Fruit fly (Drosophila melanogaster): Measurements from ENCODE around the gene CG14930.

Gene CG14930

dm6 chr2L:11521185-11521584, at the start of gene CG14930:
CG14930 (minus strand) TSS chr2L:11521285.
- TF ChIP-seq CG33017 (tag; optimal IDR thresholded peaks at IDR 0.05): no peak
- no peak for TF ChIP-seq kay (GFP tag; ENCODE audit: borderline replicate concordance)
- TF ChIP-seq Clk (GFP tag; optimal IDR thresholded peaks at IDR 0.05): no peak
- TF ChIP-seq toe (GFP tag; optimal IDR thresholded peaks at IDR 0.05): no peak
- TF ChIP-seq cic (GFP tag; optimal IDR thresholded peaks at IDR 0.05): no peak
- no peak for TF ChIP-seq pad (GFP tag; optimal IDR thresholded peaks at IDR 0.05)
- no peak for TF ChIP-seq Mnt (GFP tag; optimal IDR thresholded peaks at IDR 0.05)
- no peak for TF ChIP-seq cnc (optimal IDR thresholded peaks at IDR 0.05)
- no peak for TF ChIP-seq Crg-1 (GFP tag; optimal IDR thresholded peaks at IDR 0.05)
- no peak for TF ChIP-seq CG14711 (tag; optimal IDR thresholded peaks at IDR 0.05)
- no peak for TF ChIP-seq CG1620 (GFP tag; optimal IDR thresholded peaks at IDR 0.05)
- no peak for TF ChIP-seq CG11617 (GFP tag; optimal IDR thresholded peaks at IDR 0.05)
- no peak for TF ChIP-seq CG5204 (GFP tag; optimal IDR thresholded peaks at IDR 0.05)
- TF ChIP-seq CG12768 (GFP tag; optimal IDR thresholded peaks at IDR 0.05): no peak

dm6 chr2L:11553825-11554224, 32.7 kb upstream of the CG14930 start:
- TF ChIP-seq CG7045 (GFP tag; optimal IDR thresholded peaks at IDR 0.05) (no peak), toe (GFP tag; optimal IDR thresholded peaks at IDR 0.05) (no peak), cic (GFP tag; optimal IDR thresholded peaks at IDR 0.05) (no peak)

- TF ChIP-seq bab1 (GFP tag; optimal IDR thresholded peaks at IDR 0.05): no peak
- TF ChIP-seq tj (GFP tag; optimal IDR thresholded peaks at IDR 0.05): no peak
- TF ChIP-seq CG5204 (GFP tag; optimal IDR thresholded peaks at IDR 0.05): no peak
- no peak for TF ChIP-seq pad (GFP tag; optimal IDR thresholded peaks at IDR 0.05)
- no peak for TF ChIP-seq CG11617 (GFP tag; optimal IDR thresholded peaks at IDR 0.05)
- no peak for TF ChIP-seq cnc (optimal IDR thresholded peaks at IDR 0.05)
- TF ChIP-seq cic (GFP tag; optimal IDR thresholded peaks at IDR 0.05): no peak
- no peak for TF ChIP-seq Clk (GFP tag; optimal IDR thresholded peaks at IDR 0.05)
- no peak for TF ChIP-seq Crg-1 (GFP tag; optimal IDR thresholded peaks at IDR 0.05)
- TF ChIP-seq CG33017 (tag; optimal IDR thresholded peaks at IDR 0.05): no peak
- TF ChIP-seq CG1620 (GFP tag; optimal IDR thresholded peaks at IDR 0.05): no peak
- no peak for TF ChIP-seq CG7101 (tag; optimal IDR thresholded peaks at IDR 0.05)
- no peak for TF ChIP-seq Mnt (GFP tag; optimal IDR thresholded peaks at IDR 0.05)
- no peak for TF ChIP-seq toe (GFP tag; optimal IDR thresholded peaks at IDR 0.05)
Measured at dm6 chr2L:11535845-11536244, 14.8 kb upstream of the CG14930 start, which contains the start of gene CG43438. CG43438 (plus strand) TSS chr2L:11536145.

- TF ChIP-seq ovo (GFP tag; optimal IDR thresholded peaks at IDR 0.05) (no peak), cic (GFP tag; optimal IDR thresholded peaks at IDR 0.05) (no peak)
Measured at dm6 chr2L:11531520-11531919, 10.4 kb upstream of the CG14930 start, which contains the start of gene CG34162. CG34162 (plus strand) TSS chr2L:11531820.

dm6 chr2L:11530952-11531351, 9.9 kb upstream of the CG14930 start, which contains the start of gene CG31706:
CG31706 (minus strand) TSS chr2L:11531052.
- TF ChIP-seq CG1620 (GFP tag; optimal IDR thresholded peaks at IDR 0.05): no peak
- TF ChIP-seq pad (GFP tag; optimal IDR thresholded peaks at IDR 0.05): no peak
- no peak for TF ChIP-seq CG12768 (GFP tag; optimal IDR thresholded peaks at IDR 0.05)
- TF ChIP-seq kay (GFP tag; ENCODE audit: borderline replicate concordance): no peak
- no peak for TF ChIP-seq cic (GFP tag; optimal IDR thresholded peaks at IDR 0.05)
- TF ChIP-seq tj (GFP tag; optimal IDR thresholded peaks at IDR 0.05): no peak
- no peak for TF ChIP-seq ovo (GFP tag; optimal IDR thresholded peaks at IDR 0.05)
- no peak for TF ChIP-seq bab1 (GFP tag; optimal IDR thresholded peaks at IDR 0.05)
- no peak for TF ChIP-seq CG7101 (tag; optimal IDR thresholded peaks at IDR 0.05)
- no peak for TF ChIP-seq cnc (optimal IDR thresholded peaks at IDR 0.05)
- no peak for TF ChIP-seq CG33017 (tag; optimal IDR thresholded peaks at IDR 0.05)
- no peak for TF ChIP-seq Crg-1 (GFP tag; optimal IDR thresholded peaks at IDR 0.05)
- no peak for TF ChIP-seq Mnt (GFP tag; optimal IDR thresholded peaks at IDR 0.05)
- no peak for TF ChIP-seq CG11617 (GFP tag; optimal IDR thresholded peaks at IDR 0.05)
- no peak for TF ChIP-seq Hr96 (GFP tag; optimal IDR thresholded peaks at IDR 0.05)
- no peak for TF ChIP-seq toe (GFP tag; optimal IDR thresholded peaks at IDR 0.05)
- no peak for TF ChIP-seq CG5204 (GFP tag; optimal IDR thresholded peaks at IDR 0.05)
- no peak for TF ChIP-seq Clk (GFP tag; optimal IDR thresholded peaks at IDR 0.05)
- no peak for TF ChIP-seq CG7045 (GFP tag; optimal IDR thresholded peaks at IDR 0.05)
- TF ChIP-seq CG14711 (tag; optimal IDR thresholded peaks at IDR 0.05): no peak

dm6 chr2L:11528129-11528589, 7.1 kb upstream of the CG14930 start, which contains the start of gene CG31705:
CG31705 (minus strand) TSS chr2L:11528205.
- TF ChIP-seq CG7101 (tag; optimal IDR thresholded peaks at IDR 0.05) (peak; percentile 60), Clk (GFP tag; optimal IDR thresholded peaks at IDR 0.05) (no peak), CG5204 (GFP tag; optimal IDR thresholded peaks at IDR 0.05) (no peak), kay (GFP tag; ENCODE audit: borderline replicate concordance) (peak; percentile 21), CG7045 (GFP tag; optimal IDR thresholded peaks at IDR 0.05) (peak; percentile 82), Hr96 (GFP tag; optimal IDR thresholded peaks at IDR 0.05) (no peak), Crg-1 (GFP tag; optimal IDR thresholded peaks at IDR 0.05) (no peak), toe (GFP tag; optimal IDR thresholded peaks at IDR 0.05) (peak; percentile 38), pad (GFP tag; optimal IDR thresholded peaks at IDR 0.05) (peak; percentile 45), CG12768 (GFP tag; optimal IDR thresholded peaks at IDR 0.05) (peak; percentile 75), bab1 (GFP tag; optimal IDR thresholded peaks at IDR 0.05) (peak; percentile 78), tj (GFP tag; optimal IDR thresholded peaks at IDR 0.05) (peak; percentile 52), ovo (GFP tag; optimal IDR thresholded peaks at IDR 0.05) (no peak), CG11617 (GFP tag; optimal IDR thresholded peaks at IDR 0.05) (peak; percentile 57), Mnt (GFP tag; optimal IDR thresholded peaks at IDR 0.05) (no peak), cnc (optimal IDR thresholded peaks at IDR 0.05) (no peak), CG14711 (tag; optimal IDR thresholded peaks at IDR 0.05) (peak; percentile 31), cic (GFP tag; optimal IDR thresholded peaks at IDR 0.05) (peak; percentile 22), CG1620 (GFP tag; optimal IDR thresholded peaks at IDR 0.05) (no peak), CG33017 (tag; optimal IDR thresholded peaks at IDR 0.05) (peak; percentile 5)
